Worm (Caenorhabditis elegans): ENCODE measurements around the gene H42K12.3.

Gene H42K12.3

DNA sequence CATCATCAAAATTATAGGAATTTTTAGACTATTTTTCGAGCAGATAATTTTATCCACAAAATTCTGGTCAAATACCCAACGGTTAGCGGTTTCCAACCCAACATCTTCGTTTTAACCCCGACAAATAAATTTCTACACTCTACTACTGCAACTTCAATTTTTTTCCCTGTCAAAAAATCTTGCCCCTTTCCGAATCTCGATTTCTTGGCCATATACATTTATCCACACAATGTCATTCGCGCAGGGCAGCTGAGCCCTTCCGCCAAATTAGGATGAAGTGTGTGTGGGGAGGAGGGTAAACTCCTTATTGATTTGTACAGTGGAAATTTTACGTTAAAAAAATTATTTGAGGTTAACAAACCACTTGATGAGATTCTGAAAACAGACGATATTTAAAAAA, 33.6 kb downstream of the H42K12.3 start (continued):
- peak; percentile 99 for TF ChIP-seq nhr-129 (tag; optimal IDR thresholded peaks at IDR 0.05)
- TF ChIP-seq nhr-6 (tag; optimal IDR thresholded peaks at IDR 0.05), result peak; percentile 97
- peak; percentile 97 for TF ChIP-seq egl-27 (tag; optimal IDR thresholded peaks at IDR 0.05)
- TF ChIP-seq aly-2 (tag; optimal IDR thresholded peaks at IDR 0.05), result peak; percentile 63
- TF ChIP-seq zag-1 (tag; optimal IDR thresholded peaks at IDR 0.05), result peak; percentile 98
- peak; percentile 97 for TF ChIP-seq lin-13 (GFP tag; optimal IDR thresholded peaks at IDR 0.05)
- TF ChIP-seq ztf-11 (tag; optimal IDR thresholded peaks at IDR 0.05), result peak; percentile 79
- TF ChIP-seq mdl-1 (tag; optimal IDR thresholded peaks at IDR 0.05), result peak; percentile 70 to 92
- TF ChIP-seq unc-62 (GFP tag; optimal IDR thresholded peaks at IDR 0.05), result peak; percentile 72
- TF ChIP-seq mbf-1 (tag; optimal IDR thresholded peaks at IDR 0.05), result peak; percentile 65
- peak; percentile 55 for TF ChIP-seq nhr-12 (tag; optimal IDR thresholded peaks at IDR 0.05)
- TF ChIP-seq mab-5 (tag; optimal IDR thresholded peaks at IDR 0.05), result peak; percentile 96
- TF ChIP-seq elt-3 (tag; optimal IDR thresholded peaks at IDR 0.05), result no peak
- TF ChIP-seq F13H6.1 (tag; optimal IDR thresholded peaks at IDR 0.05), result peak; percentile 94
- peak; percentile 89 for TF ChIP-seq snpc-4 (tag; optimal IDR thresholded peaks at IDR 0.05)
- TF ChIP-seq lsy-2 (tag; optimal IDR thresholded peaks at IDR 0.05), result peak; percentile 92 to 95

DNA sequence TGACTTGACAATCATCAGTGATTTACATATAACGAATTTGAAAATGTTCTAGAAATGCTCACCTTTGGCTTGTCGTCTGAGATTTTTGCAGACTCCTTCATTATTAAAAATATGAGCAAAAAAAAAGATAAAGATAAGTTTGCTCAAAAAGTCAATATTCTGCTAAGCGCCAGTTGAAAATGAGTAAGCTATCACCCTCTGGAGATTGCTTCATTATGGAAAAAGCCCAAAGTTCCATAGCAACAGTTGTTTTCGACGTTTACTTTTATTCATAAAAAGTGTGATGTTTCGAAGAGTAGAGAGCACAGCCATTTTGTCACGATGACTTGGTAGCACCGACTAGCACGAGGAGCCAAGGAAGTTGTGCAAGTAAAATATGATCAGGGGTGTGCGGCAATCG, 47.1 kb downstream of the H42K12.3 start, which contains the start of gene F56C3.3:
TSS of gene F56C3.3 (minus strand) at position 101 of the 400 bp plus-strand sequence.
- TF ChIP-seq ceh-16 (tag; optimal IDR thresholded peaks at IDR 0.05) (no peak), lsy-2 (tag; optimal IDR thresholded peaks at IDR 0.05) (no peak), nhr-23 (tag; optimal IDR thresholded peaks at IDR 0.05) (no peak), peb-1 (tag; optimal IDR thresholded peaks at IDR 0.05) (no peak), snpc-4 (tag; optimal IDR thresholded peaks at IDR 0.05) (no peak), sem-4 (tag; optimal IDR thresholded peaks at IDR 0.05) (no peak), ztf-1 (GFP tag; conservative IDR thresholded peaks at IDR 0.05) (no peak), lin-39 (tag; optimal IDR thresholded peaks at IDR 0.05) (no peak), ceh-82 (tag; optimal IDR thresholded peaks at IDR 0.05) (no peak), nhr-21 (tag; optimal IDR thresholded peaks at IDR 0.05) (no peak), ZK546.5 (tag; optimal IDR thresholded peaks at IDR 0.05) (no peak), Y55F3AM.14 (GFP tag; optimal IDR thresholded peaks at IDR 0.05) (no peak), dmd-4 (tag; optimal IDR thresholded peaks at IDR 0.05) (no peak)

DNA sequence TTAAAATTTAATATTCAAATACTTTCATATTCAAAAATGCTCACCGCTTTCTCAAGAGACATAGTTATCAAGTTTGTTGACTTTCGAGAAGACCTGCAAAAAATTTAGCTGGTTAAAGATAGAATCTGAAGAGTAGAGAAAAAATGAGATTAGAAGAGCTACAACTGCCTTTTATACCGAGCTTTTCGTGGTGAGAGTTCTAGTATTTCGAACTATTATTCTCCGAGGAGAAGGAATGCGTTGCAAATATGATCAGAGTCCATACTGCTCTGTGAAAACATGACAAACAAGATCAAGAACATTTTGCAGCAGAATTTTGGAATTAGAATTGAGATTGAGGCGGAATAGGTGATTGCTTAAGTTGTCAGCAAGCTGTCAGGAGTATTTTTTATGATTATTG, 49.4 kb downstream of the H42K12.3 start, which contains the start of gene F56C3.4:
TSS of gene F56C3.4 (minus strand) at position 101 of the 400 bp plus-strand sequence.
- TF ChIP-seq unc-55 (GFP tag; optimal IDR thresholded peaks at IDR 0.05) (no peak), ZK546.5 (tag; optimal IDR thresholded peaks at IDR 0.05) (no peak), fos-1 (tag; optimal IDR thresholded peaks at IDR 0.05) (no peak), ztf-1 (GFP tag; conservative IDR thresholded peaks at IDR 0.05) (no peak), lin-11 (tag; optimal IDR thresholded peaks at IDR 0.05) (no peak), peb-1 (tag; optimal IDR thresholded peaks at IDR 0.05) (no peak), ztf-11 (tag; optimal IDR thresholded peaks at IDR 0.05) (no peak), crh-2 (tag; optimal IDR thresholded peaks at IDR 0.05) (no peak), nhr-129 (tag; optimal IDR thresholded peaks at IDR 0.05) (no peak), lin-13 (GFP tag; optimal IDR thresholded peaks at IDR 0.05) (no peak), elt-3 (tag; optimal IDR thresholded peaks at IDR 0.05) (no peak), unc-39 (tag; optimal IDR thresholded peaks at IDR 0.05) (no peak), sma-3 (GFP tag; optimal IDR thresholded peaks at IDR 0.05) (no peak), skn-1 (tag; optimal IDR thresholded peaks at IDR 0.05) (no peak), alr-1 (tag; optimal IDR thresholded peaks at IDR 0.05) (no peak), C34F6.9 (tag; optimal IDR thresholded peaks at IDR 0.05) (no peak), nhr-23 (tag; optimal IDR thresholded peaks at IDR 0.05) (no peak), nhr-77 (tag; optimal IDR thresholded peaks at IDR 0.05) (no peak)

Measured in whole organism, L2 larva.